Worm (Caenorhabditis elegans) whole organism, mixed stage, embryonic: Measurements from ENCODE around the gene jmjd-2.

ENCODE experiments used
- ces-1 ChIP-seq: fragments of 150-350 bp; optimal IDR thresholded peaks from 2 replicates; lab custom pipeline; 2014; ENCODE audit warnings: missing biosample characterization, missing genetic modification reagents, missing genetic modification characterization
- elt-1 ChIP-seq: sonication (generic microtip); optimal IDR thresholded peaks from 2 replicates; lab custom pipeline; 2017; ENCODE audit warnings: missing genetic modification characterization, mild to moderate bottlenecking, missing compliant biosample characterization, antibody characterized with exemption, moderate library complexity, borderline replicate concordance; ENCODE audit not compliant: insufficient read depth
- lin-13 ChIP-seq: fragments of 150-350 bp; optimal IDR thresholded peaks from 2 replicates; lab custom pipeline; 2014; ENCODE audit warnings: missing biosample characterization, missing genetic modification characterization
- lin-32 ChIP-seq: fragments of 200-800 bp; sonication (Bioruptor generic); optimal IDR thresholded peaks from 2 replicates; lab custom pipeline; 2018; ENCODE audit warnings: mild to moderate bottlenecking, missing genetic modification characterization, missing compliant biosample characterization
- mab-5 ChIP-seq: fragments of 150-350 bp; optimal IDR thresholded peaks from 2 replicates; lab custom pipeline; 2014; ENCODE audit warnings: missing biosample characterization, missing genetic modification characterization
- mep-1 ChIP-seq: fragments of 150-350 bp; optimal IDR thresholded peaks from 2 replicates; lab custom pipeline; 2017; ENCODE audit warnings: missing biosample characterization, missing genetic modification reagents, missing genetic modification characterization, inconsistent platforms
- nhr-12 ChIP-seq: fragments of 150-350 bp; optimal IDR thresholded peaks from 2 replicates; lab custom pipeline; 2014; ENCODE audit warnings: missing biosample characterization, missing genetic modification characterization
- nhr-28 ChIP-seq: fragments of 150-350 bp; optimal IDR thresholded peaks from 2 replicates; lab custom pipeline; 2014; ENCODE audit warnings: missing biosample characterization, missing genetic modification characterization
- nhr-76 ChIP-seq: sonication (generic microtip); optimal IDR thresholded peaks from 2 replicates; lab custom pipeline; 2017; ENCODE audit warnings: missing biosample characterization, missing genetic modification characterization
- pha-4 ChIP-seq: fragments of 150-350 bp; optimal IDR thresholded peaks from 2 replicates; lab custom pipeline; 2018; ENCODE audit warnings: missing biosample characterization, missing genetic modification reagents, missing genetic modification characterization
- tbx-8 ChIP-seq: fragments of 200-800 bp; sonication (Bioruptor generic); optimal IDR thresholded peaks from 2 replicates; lab custom pipeline; 2018; ENCODE audit warnings: mild to moderate bottlenecking, missing genetic modification characterization, moderate library complexity, missing compliant biosample characterization
- unc-39 ChIP-seq: fragments of 150-350 bp; optimal IDR thresholded peaks from 2 replicates; lab custom pipeline; 2014; ENCODE audit warnings: missing biosample characterization, missing genetic modification characterization
- unc-62 ChIP-seq: fragments of 150-350 bp; optimal IDR thresholded peaks from 2 replicates; lab custom pipeline; 2014; ENCODE audit warnings: missing biosample characterization, missing genetic modification reagents, missing genetic modification characterization
- ztf-11 ChIP-seq: fragments of 150-350 bp; optimal IDR thresholded peaks from 2 replicates; lab custom pipeline; 2014; ENCODE audit warnings: missing biosample characterization, missing genetic modification characterization

DNA sequence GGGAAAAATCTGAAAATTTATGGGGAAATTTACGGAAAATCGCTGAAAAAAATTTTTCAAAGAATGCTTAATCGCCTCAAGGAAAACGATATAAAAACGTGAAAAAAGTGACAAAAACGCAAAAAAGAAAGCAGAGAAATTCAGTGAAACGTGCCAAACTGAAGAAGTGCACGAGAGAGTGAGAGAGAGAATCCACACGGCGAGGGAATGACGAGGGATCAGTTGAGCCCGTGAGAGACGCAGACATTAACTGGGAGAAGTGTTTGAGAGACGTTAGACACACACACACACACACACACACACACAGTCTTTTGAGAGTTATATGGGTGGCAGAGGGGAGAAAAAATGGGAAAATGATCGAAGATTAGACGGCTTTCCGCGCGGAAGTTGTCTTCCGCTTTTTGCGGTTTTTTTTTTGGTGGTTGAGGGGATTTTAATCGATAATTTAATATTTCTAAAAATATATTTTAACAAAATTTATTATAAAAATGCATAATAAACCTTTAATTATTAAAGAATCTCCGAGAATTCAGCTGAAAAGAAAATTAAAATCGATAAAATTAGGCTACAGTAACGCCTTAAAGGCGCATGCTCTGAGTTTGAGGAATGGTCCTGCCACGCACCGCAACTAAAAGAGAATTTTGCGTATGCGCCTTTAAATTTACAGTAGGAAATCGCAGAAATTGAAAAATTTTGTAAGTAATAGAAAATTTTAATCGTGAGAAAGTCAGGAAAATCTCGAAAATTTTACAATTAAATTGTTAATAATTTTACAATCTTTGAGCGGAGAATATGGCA is 1.3 kb upstream of the jmjd-2 start:
- TF ChIP-seq mab-5 (tag; lab: Kevin White, UChicago) (no peak), unc-62 (peak; percentile 19), ces-1 (GFP tag; lab: Kevin White, UChicago) (peak; percentile 53), ztf-11 (tag; lab: Kevin White, UChicago) (no peak), tbx-8 (GFP tag; lab: Kevin White, UChicago) (no peak), pha-4 (tag; lab: Kevin White, UChicago) (peak; percentile 42), nhr-28 (no peak), lin-13 (tag; lab: Kevin White, UChicago) (no peak), elt-1 (tag; lab: Kevin White, UChicago) (no peak), nhr-12 (tag; lab: Kevin White, UChicago) (no peak), unc-39 (tag; lab: Kevin White, UChicago) (no peak), lin-32 (GFP tag; lab: Kevin White, UChicago) (no peak), mep-1 (tag; lab: Kevin White, UChicago) (peak; percentile 5), nhr-76 (tag; lab: Kevin White, UChicago) (no peak)
